Fruit fly (Drosophila melanogaster): ENCODE results near the gene pyx.

- TF ChIP-seq CG8478 (optimal IDR thresholded peaks at IDR 0.05) (no peak), CTCF (optimal IDR thresholded peaks at IDR 0.05) (no peak)
Observed at dm6 chr3L:177938-178337, 44.9 kb downstream of the pyx start.

Data from S2 (cell line).